Worm (Caenorhabditis elegans): ENCODE results near the gene btb-17.

DNA sequence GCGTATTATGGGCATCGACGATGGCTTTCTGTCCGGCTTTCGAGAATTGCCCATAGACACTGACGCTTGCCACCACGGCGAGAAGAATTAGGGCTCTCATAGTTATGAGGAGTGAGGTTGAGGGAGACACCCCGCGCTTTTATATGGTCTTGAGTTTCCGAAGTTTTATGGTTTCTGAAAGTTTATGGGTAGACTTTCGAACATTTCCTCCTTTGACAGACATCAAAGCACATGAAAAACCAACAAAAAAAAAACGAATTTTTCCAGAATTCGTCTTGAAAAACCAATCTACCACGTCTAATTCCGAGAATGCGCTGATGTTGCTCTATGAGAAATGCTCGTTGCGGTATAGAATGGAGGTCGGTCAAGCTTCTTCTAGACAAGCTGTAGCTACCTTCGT, 10.6 kb upstream of the btb-17 start, which contains the start of gene scl-15:
- TF ChIP-seq nhr-25 (tag; optimal IDR thresholded peaks at IDR 0.05) (no peak), unc-62 (GFP tag; optimal IDR thresholded peaks at IDR 0.05) (no peak)
